Worm (Caenorhabditis elegans) whole organism, L4 larva: ENCODE measurements around the gene plk-3.

Experiments used
- Y75B8A.6 ChIP-seq: fragments of 200-800 bp; sonication (Bioruptor generic); IDR thresholded peaks from 2 replicates; pipeline ENCODE4 v1.3.6; 2022; ENCODE audit warnings: missing genetic modification reagents, missing genetic modification characterization, missing compliant biosample characterization
- ZK546.5 ChIP-seq, 2 experiments: sonication (generic microtip); optimal IDR thresholded peaks; 2 replicates each; lab custom pipeline; 2017; ENCODE audit warnings: missing biosample characterization in 2 of 2, missing genetic modification characterization in 2 of 2
- aha-1 ChIP-seq: fragments of 150-350 bp; peaks from one replicate; lab custom pipeline; 2014; ENCODE audit warnings: missing biosample characterization, missing genetic modification characterization
- ama-1 ChIP-seq: fragments of 150-350 bp; optimal IDR thresholded peaks from 2 replicates; lab custom pipeline; 2014; ENCODE audit warnings: inconsistent platforms, mixed read lengths
- ceh-28 ChIP-seq: fragments of 150-350 bp; optimal IDR thresholded peaks from 2 replicates; lab custom pipeline; 2014; ENCODE audit warnings: missing biosample characterization, missing genetic modification reagents, missing genetic modification characterization
- ceh-32 ChIP-seq: sonication (generic microtip); optimal IDR thresholded peaks from 2 replicates; lab custom pipeline; 2016; ENCODE audit warnings: mild to moderate bottlenecking, missing genetic modification characterization, missing compliant biosample characterization; ENCODE audit not compliant: poor library complexity
- dmd-9 ChIP-seq: fragments of 200-800 bp; sonication (Bioruptor generic); IDR thresholded peaks from 2 replicates; pipeline ENCODE4 v1.3.6; 2022; ENCODE audit warnings: missing genetic modification reagents, missing genetic modification characterization, missing compliant biosample characterization
- fkh-10 ChIP-seq: fragments of 150-350 bp; optimal IDR thresholded peaks from 2 replicates; lab custom pipeline; 2014; ENCODE audit warnings: missing biosample characterization, missing genetic modification reagents, missing genetic modification characterization
- hif-1 ChIP-seq, 2 experiments: sonication (generic microtip); optimal IDR thresholded peaks; 2 replicates each; lab custom pipeline; 2016 to 2017; ENCODE audit warnings: missing compliant biosample characterization in 2 of 2, missing genetic modification characterization in 2 of 2, missing genetic modification reagents in 2 of 2, missing genotype in 2 of 2, mild to moderate bottlenecking in 1 of 2
- skn-1 ChIP-seq: fragments of 150-350 bp; optimal IDR thresholded peaks from 2 replicates; lab custom pipeline; 2014; ENCODE audit warnings: missing biosample characterization, missing genetic modification characterization
- unc-62 ChIP-seq, 3 experiments: fragments of 150-350 bp in 1 of 3; sonication (generic microtip); optimal IDR thresholded peaks in 2 of 3; peaks in 1 of 3; 1 replicate in 1 of 3; 2 replicates in 2 of 3; lab custom pipeline; 2014 to 2017; ENCODE audit warnings: missing biosample characterization in 3 of 3, missing genetic modification characterization in 3 of 3, missing genetic modification reagents in 3 of 3, missing genotype in 1 of 3

DNA sequence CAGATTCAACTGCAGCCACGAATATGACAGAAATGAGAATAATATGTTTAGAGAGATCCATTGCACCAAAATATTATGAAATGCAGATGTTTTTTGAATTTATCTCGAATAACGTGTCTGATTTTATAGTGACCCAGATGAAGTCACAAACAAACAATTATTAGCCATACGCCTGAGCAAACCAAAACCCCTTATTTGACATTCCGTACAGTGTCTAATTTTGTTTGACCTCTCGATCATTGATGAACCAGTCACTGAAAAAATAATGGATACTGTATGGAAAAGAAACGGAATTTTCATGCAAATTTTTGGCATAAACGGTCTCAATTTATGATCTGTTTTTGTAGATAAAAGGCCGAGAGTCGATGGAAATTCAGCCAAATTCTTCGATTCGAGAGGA is 43.2 kb upstream of the plk-3 start, which contains the start of the genes R05G6.9 and R05G6.3:
- no peak for TF ChIP-seq Y75B8A.6 (GFP tag; lab: Robert Waterston, UW)
- TF ChIP-seq ama-1, result no peak
- TF ChIP-seq ZK546.5 (tag; optimal IDR thresholded peaks at IDR 0.05; lab: Kevin White, UChicago), result no peak
- TF ChIP-seq aha-1 (tag; lab: Kevin White, UChicago), result peak; percentile 66
- TF ChIP-seq ceh-28, result no peak
- TF ChIP-seq skn-1, result no peak
- no peak for TF ChIP-seq fkh-10
- TF ChIP-seq dmd-9 (GFP tag; lab: Robert Waterston, UW), result no peak
- TF ChIP-seq unc-62 (GFP tag; optimal IDR thresholded peaks at IDR 0.05 in 1 of 2; lab: Kevin White, UChicago), result peak in 1 of 2 experiments; percentile 7
- no peak for TF ChIP-seq unc-62 (tag; optimal IDR thresholded peaks at IDR 0.05; lab: Kevin White, UChicago)
- no peak for TF ChIP-seq hif-1 (tag; optimal IDR thresholded peaks at IDR 0.05; lab: Kevin White, UChicago)
- no peak for TF ChIP-seq ceh-32 (tag; lab: Kevin White, UChicago)
